Fruit fly (Drosophila melanogaster) S2 (cell line): ENCODE results near the gene Pif1B.

Source experiments
- CG8478 ChIP-seq: fragments of >200 bp; optimal IDR thresholded peaks from 2 replicates; lab custom pipeline; 2018
- CTCF ChIP-seq, 2 experiments: fragments of >200 bp; optimal IDR thresholded peaks; 2 replicates each; lab custom pipeline; 2018

- TF ChIP-seq CG8478 (lab: Kevin White, UChicago) (no peak), CTCF (optimal IDR thresholded peaks at IDR 0.05; lab: Kevin White, UChicago) (no peak)
These were observed 10.5 kb upstream of the Pif1B start for dm6 chr3R:8811323-8811936.
